Worm (Caenorhabditis elegans) whole organism, L3 larva: ENCODE results near the gene ugt-29.

Source experiments
- R02D3.7 ChIP-seq: fragments of 150-350 bp; optimal IDR thresholded peaks from 2 replicates; lab custom pipeline; 2014; ENCODE audit warnings: missing biosample characterization, missing genetic modification characterization
- ZK546.5 ChIP-seq: sonication (generic microtip); optimal IDR thresholded peaks from 2 replicates; lab custom pipeline; 2017; ENCODE audit warnings: missing biosample characterization, missing genetic modification characterization
- ama-1 ChIP-seq: fragments of 150-350 bp; optimal IDR thresholded peaks from 2 replicates; lab custom pipeline; 2018
- ceh-16 ChIP-seq: sonication (generic microtip); optimal IDR thresholded peaks from 2 replicates; lab custom pipeline; 2017; ENCODE audit warnings: missing biosample characterization, missing genetic modification characterization
- ceh-82 ChIP-seq: fragments of 150-350 bp; optimal IDR thresholded peaks from 2 replicates; lab custom pipeline; 2014; ENCODE audit warnings: missing biosample characterization, missing genetic modification characterization
- ceh-9 ChIP-seq: sonication (generic microtip); optimal IDR thresholded peaks from 2 replicates; lab custom pipeline; 2018; ENCODE audit warnings: missing biosample characterization, missing genetic modification characterization
- daf-12 ChIP-seq: fragments of 150-350 bp; optimal IDR thresholded peaks from 2 replicates; lab custom pipeline; 2014; ENCODE audit warnings: missing biosample characterization, missing genetic modification reagents, missing genetic modification characterization
- egl-5 ChIP-seq: fragments of 150-350 bp; optimal IDR thresholded peaks from 2 replicates; lab custom pipeline; 2017; ENCODE audit warnings: missing biosample characterization, missing genetic modification reagents, missing genetic modification characterization, inconsistent platforms
- elt-1 ChIP-seq: fragments of 150-350 bp; optimal IDR thresholded peaks from 2 replicates; lab custom pipeline; 2014; ENCODE audit warnings: missing biosample characterization, missing genetic modification characterization
- eor-1 ChIP-seq, 2 experiments: fragments of 150-350 bp; optimal IDR thresholded peaks; 2 replicates each; lab custom pipeline; 2014 to 2018; ENCODE audit warnings: missing biosample characterization in 2 of 2, missing genetic modification characterization in 2 of 2
- hmg-11 ChIP-seq: sonication (generic microtip); optimal IDR thresholded peaks from 2 replicates; lab custom pipeline; 2016; ENCODE audit warnings: missing genetic modification characterization, missing compliant biosample characterization
- jun-1 ChIP-seq: fragments of 150-350 bp; optimal IDR thresholded peaks from 2 replicates; lab custom pipeline; 2014; ENCODE audit warnings: missing biosample characterization, missing genetic modification reagents, missing genetic modification characterization
- lin-15B ChIP-seq: fragments of 150-350 bp; optimal IDR thresholded peaks from 2 replicates; lab custom pipeline; 2014; ENCODE audit warnings: missing biosample characterization, missing genetic modification characterization
- lin-39 ChIP-seq: fragments of 150-350 bp; optimal IDR thresholded peaks from 2 replicates; lab custom pipeline; 2018; ENCODE audit warnings: missing biosample characterization, missing genetic modification reagents, missing genetic modification characterization
- lsy-12 ChIP-seq: sonication (generic microtip); optimal IDR thresholded peaks from 2 replicates; lab custom pipeline; 2016; ENCODE audit warnings: mild to moderate bottlenecking, missing genetic modification characterization, missing compliant biosample characterization
- mdl-1 ChIP-seq: fragments of 150-350 bp; optimal IDR thresholded peaks from 2 replicates; lab custom pipeline; 2014; ENCODE audit warnings: missing biosample characterization, missing genetic modification characterization
- nhr-11 ChIP-seq: fragments of 150-350 bp; optimal IDR thresholded peaks from 2 replicates; lab custom pipeline; 2014; ENCODE audit warnings: missing biosample characterization, missing genetic modification characterization
- nhr-12 ChIP-seq: fragments of 150-350 bp; optimal IDR thresholded peaks from 2 replicates; lab custom pipeline; 2014; ENCODE audit warnings: missing biosample characterization, missing genetic modification characterization
- nhr-23 ChIP-seq: fragments of 150-350 bp; optimal IDR thresholded peaks from 2 replicates; lab custom pipeline; 2014; ENCODE audit warnings: missing biosample characterization, missing genetic modification reagents, missing genetic modification characterization
- nhr-28 ChIP-seq: fragments of 150-350 bp; optimal IDR thresholded peaks from 2 replicates; lab custom pipeline; 2014; ENCODE audit warnings: missing biosample characterization, missing genetic modification characterization
- nhr-43 ChIP-seq: sonication (generic microtip); optimal IDR thresholded peaks from 2 replicates; lab custom pipeline; 2016; ENCODE audit warnings: mild to moderate bottlenecking, missing genetic modification characterization, missing compliant biosample characterization; ENCODE audit not compliant: poor library complexity, severe bottlenecking
- nhr-67 ChIP-seq: fragments of 150-350 bp; optimal IDR thresholded peaks from 2 replicates; lab custom pipeline; 2014; ENCODE audit warnings: missing biosample characterization, missing genetic modification characterization
- nhr-76 ChIP-seq: fragments of 150-350 bp; sonication (generic microtip); optimal IDR thresholded peaks from 5 replicates; lab custom pipeline; 2014; ENCODE audit warnings: missing biosample characterization, missing genetic modification characterization
- nhr-77 ChIP-seq: fragments of 150-350 bp; optimal IDR thresholded peaks from 2 replicates; lab custom pipeline; 2014; ENCODE audit warnings: missing biosample characterization, missing genetic modification characterization
- pha-4 ChIP-seq: fragments of 150-350 bp; optimal IDR thresholded peaks from 2 replicates; lab custom pipeline; 2014; ENCODE audit warnings: missing biosample characterization, missing genetic modification reagents, missing genetic modification characterization
- pqm-1 ChIP-seq: fragments of 150-350 bp; optimal IDR thresholded peaks from 2 replicates; lab custom pipeline; 2017; ENCODE audit warnings: missing biosample characterization, missing genetic modification characterization, inconsistent platforms
- sea-2 ChIP-seq: fragments of 150-350 bp; sonication (generic microtip); optimal IDR thresholded peaks from 4 replicates; lab custom pipeline; 2014; ENCODE audit warnings: missing biosample characterization, missing genetic modification reagents, missing genetic modification characterization
- skn-1 ChIP-seq: fragments of 150-350 bp; optimal IDR thresholded peaks from 2 replicates; lab custom pipeline; 2014; ENCODE audit warnings: missing biosample characterization, missing genetic modification characterization
- snpc-4 ChIP-seq: fragments of 150-350 bp; optimal IDR thresholded peaks from 2 replicates; lab custom pipeline; 2014; ENCODE audit warnings: missing biosample characterization, missing genetic modification characterization
- tbx-2 ChIP-seq: sonication (generic microtip); optimal IDR thresholded peaks from 2 replicates; lab custom pipeline; 2016; ENCODE audit warnings: mild to moderate bottlenecking, missing genetic modification characterization, missing compliant biosample characterization
- unc-39 ChIP-seq: sonication (generic microtip); optimal IDR thresholded peaks from 4 replicates; lab custom pipeline; 2017; ENCODE audit warnings: missing biosample characterization, missing genetic modification characterization
- unc-62 ChIP-seq: fragments of 150-350 bp; sonication (generic microtip); optimal IDR thresholded peaks from 4 replicates; lab custom pipeline; 2014; ENCODE audit warnings: missing biosample characterization, missing genetic modification reagents, missing genetic modification characterization
- zag-1 ChIP-seq: fragments of 150-350 bp; optimal IDR thresholded peaks from 2 replicates; lab custom pipeline; 2014; ENCODE audit warnings: missing biosample characterization, missing genetic modification characterization
- ztf-11 ChIP-seq: fragments of 150-350 bp; optimal IDR thresholded peaks from 2 replicates; lab custom pipeline; 2014; ENCODE audit warnings: missing biosample characterization, missing genetic modification characterization
- ztf-4 ChIP-seq: fragments of 150-350 bp; optimal IDR thresholded peaks from 2 replicates; lab custom pipeline; 2014; ENCODE audit warnings: missing biosample characterization, missing genetic modification characterization

ugt-29 gene

DNA sequence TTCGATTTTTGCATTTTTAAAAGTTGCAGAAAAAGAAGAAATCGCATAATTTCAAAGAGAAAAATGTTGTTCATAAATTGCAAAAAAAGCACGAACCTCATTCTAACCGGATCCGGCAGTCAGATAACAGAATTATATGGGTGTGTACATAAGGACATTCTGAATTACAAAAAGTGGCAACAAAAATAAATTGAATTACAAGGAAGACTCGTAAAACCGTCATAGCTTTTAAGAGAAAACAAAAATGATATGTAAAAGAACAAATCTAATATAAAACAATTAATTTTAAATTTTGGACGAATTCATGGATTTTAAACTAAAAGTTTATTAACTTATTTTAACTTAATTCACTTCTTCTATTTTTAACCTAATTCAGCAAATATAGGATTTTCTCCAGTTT, 39.2 kb downstream of the ugt-29 start, which contains the start of gene F31F4.17:
F31F4.17 (minus strand) TSS at position 101 of the 400 bp plus-strand sequence.
- no peak for TF ChIP-seq mdl-1 (tag; lab: Kevin White, UChicago)
- TF ChIP-seq R02D3.7 (tag; lab: Kevin White, UChicago): no peak
- TF ChIP-seq nhr-11: no peak
- no peak for TF ChIP-seq eor-1 (tag; optimal IDR thresholded peaks at IDR 0.05; lab: Kevin White, UChicago)

DNA sequence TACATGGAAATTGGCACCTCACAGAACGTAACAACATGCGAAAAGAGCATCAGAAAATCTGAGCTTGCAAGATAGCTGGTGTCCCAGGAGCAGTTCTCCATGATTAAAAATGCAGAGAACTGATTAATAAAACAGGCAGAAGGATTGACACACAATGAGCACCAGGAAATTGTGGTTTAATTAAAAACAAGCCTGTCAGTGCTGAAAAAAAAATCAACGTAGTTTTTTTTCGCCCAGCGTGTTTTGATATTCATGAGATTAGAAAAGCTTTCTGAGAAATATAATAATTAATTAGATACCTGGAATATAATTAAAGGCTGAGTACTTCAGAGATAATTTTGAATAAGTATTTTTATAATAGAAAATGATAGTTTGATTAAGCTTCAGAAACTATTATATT, 41.7 kb downstream of the ugt-29 start, which contains the start of gene srh-246:
srh-246 (minus strand) TSS at position 101 of the 400 bp plus-strand sequence.
- TF ChIP-seq egl-5 (tag; lab: Kevin White, UChicago) (no peak), zag-1 (no peak), ZK546.5 (tag; lab: Kevin White, UChicago) (no peak), R02D3.7 (tag; lab: Kevin White, UChicago) (no peak), pqm-1 (tag; lab: Kevin White, UChicago) (no peak), nhr-67 (tag; lab: Kevin White, UChicago) (no peak), unc-62 (GFP tag; lab: Kevin White, UChicago) (no peak), mdl-1 (tag; lab: Kevin White, UChicago) (no peak), pha-4 (tag; lab: Kevin White, UChicago) (no peak), lin-39 (tag; lab: Kevin White, UChicago) (no peak), nhr-76 (tag; lab: Kevin White, UChicago) (no peak), ztf-4 (tag; lab: Kevin White, UChicago) (no peak)

DNA sequence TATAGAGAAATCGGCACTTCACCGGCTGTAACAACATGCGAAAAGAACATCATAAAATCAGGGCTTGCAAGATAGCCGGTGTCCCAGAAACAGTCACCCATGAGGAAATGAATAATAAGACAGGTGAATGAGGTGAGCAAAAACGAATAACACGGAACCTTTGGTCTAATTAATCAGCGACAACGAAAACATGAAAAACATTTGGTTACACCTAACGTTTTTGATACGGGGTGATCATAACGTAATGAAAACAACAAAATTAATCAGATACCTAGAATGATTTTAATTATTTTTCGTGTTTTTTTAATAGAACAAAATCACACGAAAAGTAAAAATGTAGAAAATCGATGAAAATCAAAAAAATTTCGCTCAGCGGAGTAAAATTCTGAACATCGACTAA, 43.6 kb downstream of the ugt-29 start, which contains the start of gene srh-245:
srh-245 (minus strand) TSS at position 101 of the 400 bp plus-strand sequence.
- TF ChIP-seq zag-1 (no peak), nhr-43 (tag; lab: Kevin White, UChicago) (no peak), ceh-16 (no peak), R02D3.7 (tag; lab: Kevin White, UChicago) (no peak), lsy-12 (tag; lab: Kevin White, UChicago) (no peak), hmg-11 (tag; lab: Kevin White, UChicago) (no peak), skn-1 (tag; lab: Kevin White, UChicago) (no peak), sea-2 (GFP tag; lab: Kevin White, UChicago) (no peak), nhr-28 (tag; lab: Kevin White, UChicago) (no peak)

DNA sequence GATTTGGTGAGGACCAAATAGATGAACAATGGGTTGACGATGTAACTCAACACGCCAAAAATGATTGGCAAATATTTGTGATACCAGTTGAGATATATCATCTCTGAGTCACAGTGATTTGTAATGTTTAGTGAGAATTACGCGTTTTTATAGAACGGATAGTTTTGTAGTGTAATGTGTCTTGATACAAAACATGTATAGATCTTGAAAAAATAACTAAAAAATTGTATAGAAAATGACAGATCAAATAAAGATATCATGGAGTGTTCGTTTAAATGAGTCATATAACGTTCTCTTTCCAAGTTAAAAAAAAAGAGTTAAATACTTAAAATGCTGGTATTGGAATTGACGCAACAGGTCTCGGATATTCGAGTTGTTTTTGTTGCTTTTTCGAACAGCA, 45.0 kb downstream of the ugt-29 start, which contains the start of gene srj-6:
srj-6 (minus strand) TSS at position 101 of the 400 bp plus-strand sequence.
- TF ChIP-seq pha-4 (tag; lab: Kevin White, UChicago): no peak
- no peak for TF ChIP-seq nhr-28 (tag; lab: Kevin White, UChicago)
- TF ChIP-seq ztf-4 (tag; lab: Kevin White, UChicago): no peak
- TF ChIP-seq nhr-77 (tag; lab: Kevin White, UChicago): no peak
- no peak for TF ChIP-seq sea-2 (GFP tag; lab: Kevin White, UChicago)
- no peak for TF ChIP-seq ceh-9 (tag; lab: Kevin White, UChicago)
- TF ChIP-seq ama-1: no peak
- TF ChIP-seq nhr-43 (tag; lab: Kevin White, UChicago): no peak
- TF ChIP-seq ceh-82 (tag; lab: Kevin White, UChicago): no peak
- TF ChIP-seq nhr-12: no peak
- TF ChIP-seq snpc-4 (tag; lab: Kevin White, UChicago): no peak
- TF ChIP-seq unc-39: no peak
- TF ChIP-seq nhr-76 (tag; lab: Kevin White, UChicago): no peak
- no peak for TF ChIP-seq ztf-11 (tag; lab: Kevin White, UChicago)
- no peak for TF ChIP-seq nhr-23 (tag; lab: Kevin White, UChicago)
- no peak for TF ChIP-seq hmg-11 (tag; lab: Kevin White, UChicago)
- TF ChIP-seq R02D3.7 (tag; lab: Kevin White, UChicago): no peak
- no peak for TF ChIP-seq nhr-11

DNA sequence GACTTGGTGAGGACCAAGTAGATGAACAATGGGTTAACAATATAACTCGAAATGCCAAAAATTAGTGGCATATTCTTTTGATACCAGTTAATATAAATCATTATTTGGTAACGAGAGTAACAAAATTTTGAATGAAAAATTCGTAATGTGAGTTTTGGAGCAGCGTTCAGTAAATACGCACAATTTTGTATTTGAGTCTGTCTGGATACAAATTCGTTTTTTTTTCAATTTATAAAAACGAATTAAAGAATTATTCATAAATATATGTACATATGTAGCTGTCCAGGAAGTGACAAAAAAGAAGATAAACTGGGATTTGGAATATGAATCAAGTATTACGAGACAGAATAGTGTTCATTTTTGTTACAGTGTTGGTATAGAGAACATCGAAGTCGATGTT, 46.4 kb downstream of the ugt-29 start, which contains the start of gene srj-5:
srj-5 (minus strand) TSS at position 101 of the 400 bp plus-strand sequence.
- TF ChIP-seq lin-39 (tag; lab: Kevin White, UChicago): no peak
- TF ChIP-seq daf-12 (tag; lab: Kevin White, UChicago): no peak
- TF ChIP-seq jun-1 (tag; lab: Kevin White, UChicago): no peak
- TF ChIP-seq lin-15B (tag; lab: Kevin White, UChicago): no peak
- TF ChIP-seq ZK546.5 (tag; lab: Kevin White, UChicago): no peak
- no peak for TF ChIP-seq nhr-23 (tag; lab: Kevin White, UChicago)
- TF ChIP-seq pha-4 (tag; lab: Kevin White, UChicago): no peak
- no peak for TF ChIP-seq elt-1 (tag; lab: Kevin White, UChicago)
- no peak for TF ChIP-seq skn-1 (tag; lab: Kevin White, UChicago)
- TF ChIP-seq ceh-9 (tag; lab: Kevin White, UChicago): no peak
- no peak for TF ChIP-seq tbx-2
- TF ChIP-seq hmg-11 (tag; lab: Kevin White, UChicago): no peak
